Fruit fly (Drosophila melanogaster): ENCODE results near the gene Nubp2.

Nubp2 gene

DNA sequence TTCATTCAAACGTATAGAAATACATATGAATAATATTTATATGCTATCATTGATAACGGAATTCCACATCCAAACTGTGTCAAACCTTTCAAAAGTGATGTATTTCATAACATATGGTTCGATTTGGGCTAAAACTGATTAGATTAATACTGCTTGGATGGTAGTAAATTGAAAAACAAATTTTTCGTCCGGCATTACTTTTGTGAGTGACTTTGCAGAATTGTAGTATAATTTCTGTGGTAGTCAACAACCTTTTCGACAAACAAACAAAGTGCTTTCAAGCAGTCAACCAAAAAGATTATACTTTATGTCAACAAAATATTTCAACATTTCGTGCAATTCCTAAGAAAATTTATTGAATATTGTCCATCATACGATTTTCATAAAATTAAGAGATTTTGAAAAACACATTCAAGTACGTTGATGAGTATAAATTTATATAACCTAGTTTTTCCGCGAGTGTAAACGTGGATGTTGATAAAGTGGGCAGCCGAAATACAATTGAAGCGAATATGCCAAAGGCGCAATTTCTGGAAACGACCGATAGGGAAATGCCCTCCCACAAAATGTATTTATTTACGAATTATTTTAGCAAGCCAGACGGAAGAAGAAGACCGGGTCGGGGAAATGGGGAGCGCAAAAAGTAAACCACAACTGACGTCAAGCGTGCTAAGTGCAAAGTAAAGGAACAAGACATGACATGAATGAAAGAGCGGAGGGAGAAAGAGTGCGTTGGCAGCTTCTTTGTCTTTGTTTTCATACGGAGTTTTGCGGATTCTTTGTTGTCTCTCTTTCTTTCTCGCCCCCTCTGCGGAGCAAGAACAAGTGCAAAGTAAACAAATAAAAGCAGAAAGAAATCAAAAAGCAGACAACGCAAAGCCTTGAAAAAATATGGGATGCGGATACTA is 8.2 kb upstream of the Nubp2 start (continued):
- no peak for TF ChIP-seq CG12769 (tag; optimal IDR thresholded peaks at IDR 0.05)
- TF ChIP-seq CG6272 (GFP tag; IDR thresholded peaks at IDR 0.05) = no peak
- TF ChIP-seq CG4617 (GFP tag; optimal IDR thresholded peaks at IDR 0.05; ENCODE audit: borderline replicate concordance) = no peak
- peak; percentile 37; the same call in 1 of the 3 replicates for TF ChIP-seq so (GFP tag; IDR thresholded peaks at IDR 0.05)
- no peak for TF ChIP-seq CG14667 (GFP tag; IDR thresholded peaks at IDR 0.05)
- TF ChIP-seq CG2712 (tag; optimal IDR thresholded peaks at IDR 0.05) = peak; percentile 33
- no peak for TF ChIP-seq grn (GFP tag; optimal IDR thresholded peaks at IDR 0.05)
- TF ChIP-seq pfk (GFP tag; optimal IDR thresholded peaks at IDR 0.05) = no peak
- TF ChIP-seq p53 (GFP tag; optimal IDR thresholded peaks at IDR 0.05) = peak; percentile 69
- TF ChIP-seq usp (GFP tag; optimal IDR thresholded peaks at IDR 0.05) = no peak
- TF ChIP-seq ci (GFP tag; IDR thresholded peaks at IDR 0.05) = no peak
- TF ChIP-seq CG10565 (GFP tag; optimal IDR thresholded peaks at IDR 0.05) = no peak
- no peak for TF ChIP-seq CG30020 (tag; optimal IDR thresholded peaks at IDR 0.05)
- TF ChIP-seq CG10274 (GFP tag; optimal IDR thresholded peaks at IDR 0.05) = no peak
- TF ChIP-seq CG34224 (GFP tag; IDR thresholded peaks at IDR 0.05; ENCODE audit: partially characterized antibody) = no peak
- 0 out of 3 replicates have a peak, but pooled peaks have one; percentile 13 for TF ChIP-seq Aef1 (GFP tag; IDR thresholded peaks at IDR 0.05)
- TF ChIP-seq CG1832 (GFP tag; optimal IDR thresholded peaks at IDR 0.05) = no peak
- TF ChIP-seq CG4707 (GFP tag; optimal IDR thresholded peaks at IDR 0.05) = no peak
- TF ChIP-seq stwl (tag; optimal IDR thresholded peaks at IDR 0.05) = no peak
- TF ChIP-seq CG12942 (GFP tag; optimal IDR thresholded peaks at IDR 0.05) = no peak
- TF ChIP-seq odd (GFP tag; optimal IDR thresholded peaks at IDR 0.05) = peak; percentile 2
- TF ChIP-seq br (optimal IDR thresholded peaks at IDR 0.05) = no peak
- peak; percentile 5 for TF ChIP-seq dmrt11E (tag; optimal IDR thresholded peaks at IDR 0.05)
- TF ChIP-seq HLH54F (GFP tag; optimal IDR thresholded peaks at IDR 0.05) = no peak
- TF ChIP-seq MTF-1 (GFP tag; optimal IDR thresholded peaks at IDR 0.05; ENCODE audit: borderline replicate concordance) = no peak
- no peak for TF ChIP-seq Hey (tag; optimal IDR thresholded peaks at IDR 0.05)
- TF ChIP-seq Gsc (GFP tag; IDR thresholded peaks at IDR 0.05) = no peak
- TF ChIP-seq rib (GFP tag; IDR thresholded peaks at IDR 0.05) = no peak
- TF ChIP-seq knrl (GFP tag; IDR thresholded peaks at IDR 0.05; ENCODE audit: partially characterized antibody) = no peak
- TF ChIP-seq CG31224 (GFP tag; IDR thresholded peaks at IDR 0.05) = no peak
- TF ChIP-seq ara (GFP tag; IDR thresholded peaks at IDR 0.05) = 0 out of 2 replicates have a peak, but pooled peaks have one; percentile 22
- TF ChIP-seq wor (GFP tag; IDR thresholded peaks at IDR 0.05) = no peak
- no peak for TF ChIP-seq Scr (GFP tag; IDR thresholded peaks at IDR 0.05; ENCODE audit: partially characterized antibody)
- no peak for TF ChIP-seq CG17802 (tag; optimal IDR thresholded peaks at IDR 0.05)
- TF ChIP-seq CG10543 (GFP tag; optimal IDR thresholded peaks at IDR 0.05) = peak; percentile 21
- no peak for TF ChIP-seq Myb (GFP tag; optimal IDR thresholded peaks at IDR 0.05)
- peak in 1 of 2 experiments; percentile 62 for TF ChIP-seq Pdp1 (GFP tag; optimal IDR thresholded peaks at IDR 0.05)
- TF ChIP-seq Rx (GFP tag; IDR thresholded peaks at IDR 0.05) = no peak; the same call in 1 of the 2 replicates
- TF ChIP-seq Optix (GFP tag; IDR thresholded peaks at IDR 0.05) = no peak
- peak; percentile 15 for TF ChIP-seq Chrac-16 (GFP tag; optimal IDR thresholded peaks at IDR 0.05)
- TF ChIP-seq caup (GFP tag; optimal IDR thresholded peaks at IDR 0.05; ENCODE audit: severe bottlenecking) = peak; percentile 21
- no peak for TF ChIP-seq ken (GFP tag; IDR thresholded peaks at IDR 0.05)
- no peak for TF ChIP-seq gsb (GFP tag; IDR thresholded peaks at IDR 0.05)
- TF ChIP-seq CG10147 (GFP tag; optimal IDR thresholded peaks at IDR 0.05) = peak; percentile 28
- no peak for TF ChIP-seq Antp (GFP tag; optimal IDR thresholded peaks at IDR 0.05)
- 0 out of 2 replicates have a peak, but pooled peaks have one; percentile 18 for TF ChIP-seq wdn (GFP tag; IDR thresholded peaks at IDR 0.05)
- TF ChIP-seq cg (GFP tag; optimal IDR thresholded peaks at IDR 0.05) = no peak
- no peak for TF ChIP-seq ftz-f1 (GFP tag; optimal IDR thresholded peaks at IDR 0.05)
- TF ChIP-seq Fer3 (tag; optimal IDR thresholded peaks at IDR 0.05) = peak; percentile 34

Data from whole organism, embryonic.